Worm (Caenorhabditis elegans) whole organism, young adult: ENCODE data around the gene C44C1.1.

Experiments used
- F33H1.4 ChIP-seq: fragments of 200-800 bp; sonication (Bioruptor generic); IDR thresholded peaks from 2 replicates; pipeline ENCODE4 v1.3.6; 2022; ENCODE audit warnings: missing genetic modification reagents, missing genetic modification characterization, missing compliant biosample characterization
- F52B5.7 ChIP-seq: sonication (generic microtip); optimal IDR thresholded peaks from 2 replicates; lab custom pipeline; 2016; ENCODE audit warnings: mild to moderate bottlenecking, missing genetic modification characterization, missing compliant biosample characterization
- F55B11.4 ChIP-seq: sonication (generic microtip); optimal IDR thresholded peaks from 2 replicates; lab custom pipeline; 2016; ENCODE audit warnings: missing compliant biosample characterization, missing genetic modification characterization, borderline replicate concordance; ENCODE audit not compliant: insufficient read depth
- K11D2.4 ChIP-seq: fragments of 200-800 bp; sonication (Bioruptor generic); IDR thresholded peaks from 2 replicates; pipeline ENCODE4 v1.3.6; 2022; ENCODE audit warnings: missing genetic modification reagents, missing genetic modification characterization, missing compliant biosample characterization
- ama-1 ChIP-seq, 3 experiments: fragments of 150-350 bp in 1 of 3; sonication (generic microtip) in 2 of 3; optimal IDR thresholded peaks; 2 replicates each; lab custom pipeline; 2014 to 2018; ENCODE audit warnings: missing biosample characterization in 2 of 3, missing genetic modification characterization in 2 of 3, missing genetic modification reagents in 2 of 3
- aptf-2 ChIP-seq: fragments of 200-800 bp; sonication (Bioruptor generic); conservative IDR thresholded peaks from 2 replicates; pipeline ENCODE4 v1.3.6; 2022; ENCODE audit warnings: missing genetic modification reagents, missing genetic modification characterization, missing compliant biosample characterization
- atf-7 ChIP-seq: sonication (generic microtip); optimal IDR thresholded peaks from 2 replicates; lab custom pipeline; 2017; ENCODE audit warnings: mild to moderate bottlenecking, missing genetic modification characterization, missing compliant biosample characterization
- attf-3 ChIP-seq: fragments of 200-800 bp; sonication (Bioruptor generic); conservative IDR thresholded peaks from 2 replicates; pipeline ENCODE4 v1.3.6; 2022; ENCODE audit warnings: missing genetic modification reagents, missing genetic modification characterization, missing compliant biosample characterization
- ceh-27 ChIP-seq: fragments of 200-800 bp; sonication (Bioruptor generic); optimal IDR thresholded peaks from 2 replicates; lab custom pipeline; 2018; ENCODE audit warnings: mild to moderate bottlenecking, missing genetic modification characterization, moderate library complexity, missing compliant biosample characterization
- ceh-40 ChIP-seq: fragments of 200-800 bp; sonication (Bioruptor generic); IDR thresholded peaks from 2 replicates; pipeline ENCODE4 v1.3.6; 2022; ENCODE audit warnings: missing genetic modification characterization, missing compliant biosample characterization
- ceh-79 ChIP-seq: sonication (generic microtip); optimal IDR thresholded peaks from 2 replicates; lab custom pipeline; 2017; ENCODE audit warnings: mild to moderate bottlenecking, missing genetic modification characterization, missing compliant biosample characterization
- dox-1 ChIP-seq: fragments of 200-800 bp; sonication (Bioruptor generic); IDR thresholded peaks from 2 replicates; pipeline ENCODE4 v1.3.6; 2022; ENCODE audit warnings: missing genetic modification reagents, missing genetic modification characterization, missing compliant biosample characterization
- dpff-1 ChIP-seq: sonication (generic microtip); optimal IDR thresholded peaks from 2 replicates; lab custom pipeline; 2017; ENCODE audit warnings: mild to moderate bottlenecking, missing genetic modification characterization, missing compliant biosample characterization
- egl-18 ChIP-seq: fragments of 200-800 bp; sonication (Bioruptor generic); IDR thresholded peaks from 2 replicates; pipeline ENCODE4 v1.3.6; 2022; ENCODE audit warnings: missing genetic modification reagents, missing genetic modification characterization, missing compliant biosample characterization
- gei-17 ChIP-seq: fragments of 200-800 bp; sonication (Bioruptor generic); optimal IDR thresholded peaks from 2 replicates; lab custom pipeline; 2018; ENCODE audit warnings: mild to moderate bottlenecking, missing genetic modification characterization, missing compliant biosample characterization
- hmg-1.2 ChIP-seq: fragments of 200-800 bp; sonication (Bioruptor generic); IDR thresholded peaks from 2 replicates; pipeline ENCODE4 v1.3.6; 2022; ENCODE audit warnings: missing genetic modification reagents, missing genetic modification characterization, missing compliant biosample characterization
- let-526 ChIP-seq: fragments of 200-800 bp; sonication (Bioruptor generic); IDR thresholded peaks from 2 replicates; pipeline ENCODE4 v1.3.6; 2022; ENCODE audit warnings: missing genetic modification reagents, missing genetic modification characterization, missing compliant biosample characterization
- let-607 ChIP-seq, 2 experiments: fragments of 200-800 bp in 1 of 2; sonication (Bioruptor generic) in 1 of 2; sonication (generic microtip) in 1 of 2; optimal IDR thresholded peaks; 2 replicates each; lab custom pipeline; 2016 to 2018; ENCODE audit warnings: mild to moderate bottlenecking in 2 of 2, missing compliant biosample characterization in 2 of 2, missing genetic modification characterization in 2 of 2, moderate library complexity in 2 of 2, missing genotype in 1 of 2
- lin-40 ChIP-seq: sonication (generic microtip); optimal IDR thresholded peaks from 2 replicates; lab custom pipeline; 2016; ENCODE audit warnings: missing genetic modification characterization, mild to moderate bottlenecking, missing compliant biosample characterization, missing genotype, missing genetic modification reagents
- lir-1 ChIP-seq: fragments of 200-800 bp; sonication (Bioruptor generic); conservative IDR thresholded peaks from 2 replicates; pipeline ENCODE4 v1.3.6; 2022; ENCODE audit warnings: missing genetic modification reagents, missing genetic modification characterization, missing compliant biosample characterization
- madf-6 ChIP-seq: fragments of 200-800 bp; sonication (Bioruptor generic); IDR thresholded peaks from 2 replicates; pipeline ENCODE4 v1.3.6; 2022; ENCODE audit warnings: missing genetic modification reagents, missing genetic modification characterization, missing compliant biosample characterization
- madf-8 ChIP-seq: fragments of 200-800 bp; sonication (Bioruptor generic); conservative IDR thresholded peaks from 2 replicates; pipeline ENCODE4 v1.3.6; 2022; ENCODE audit warnings: missing genetic modification reagents, missing genetic modification characterization, missing compliant biosample characterization
- nfyb-1 ChIP-seq: fragments of 200-800 bp; sonication (Bioruptor generic); IDR thresholded peaks from 2 replicates; pipeline ENCODE4 v1.3.6; 2022; ENCODE audit warnings: missing genetic modification reagents, missing genetic modification characterization, missing compliant biosample characterization
- nhr-27 ChIP-seq: fragments of 200-800 bp; sonication (Bioruptor generic); optimal IDR thresholded peaks from 2 replicates; lab custom pipeline; 2018; ENCODE audit warnings: mild to moderate bottlenecking, missing genetic modification characterization, moderate library complexity, missing compliant biosample characterization
- nhr-80 ChIP-seq: sonication (generic microtip); optimal IDR thresholded peaks from 2 replicates; lab custom pipeline; 2016; ENCODE audit warnings: missing genetic modification characterization, missing compliant biosample characterization
- pbrm-1 ChIP-seq: fragments of 200-800 bp; sonication (Bioruptor generic); IDR thresholded peaks from 2 replicates; pipeline ENCODE4 v1.3.6; 2022; ENCODE audit warnings: missing genetic modification reagents, missing genetic modification characterization, missing compliant biosample characterization
- repo-1 ChIP-seq: sonication (generic microtip); optimal IDR thresholded peaks from 2 replicates; lab custom pipeline; 2017; ENCODE audit warnings: mild to moderate bottlenecking, missing genetic modification characterization, missing compliant biosample characterization
- rpc-1 ChIP-seq, 2 experiments: fragments of 150-350 bp in 1 of 2; sonication (generic microtip) in 1 of 2; optimal IDR thresholded peaks; 2 replicates each; lab custom pipeline; 2014 to 2018; ENCODE audit warnings: missing biosample characterization in 1 of 2, missing genetic modification characterization in 1 of 2, missing genetic modification reagents in 1 of 2, missing genotype in 1 of 2
- snpc-3.4 ChIP-seq: sonication (generic microtip); optimal IDR thresholded peaks from 2 replicates; lab custom pipeline; 2017; ENCODE audit warnings: missing genetic modification characterization, mild to moderate bottlenecking, missing compliant biosample characterization, antibody characterized with exemption, moderate library complexity, missing genotype, missing genetic modification reagents
- sptf-2 ChIP-seq: fragments of 200-800 bp; sonication (Bioruptor generic); optimal IDR thresholded peaks from 2 replicates; lab custom pipeline; 2018; ENCODE audit warnings: mild to moderate bottlenecking, missing genetic modification characterization, missing compliant biosample characterization
- tbp1 ChIP-seq: fragments of 200-800 bp; sonication (Bioruptor generic); optimal IDR thresholded peaks from 2 replicates; lab custom pipeline; 2018; ENCODE audit warnings: mild to moderate bottlenecking, missing genetic modification characterization, missing compliant biosample characterization
- xnd-1 ChIP-seq: sonication (generic microtip); optimal IDR thresholded peaks from 2 replicates; lab custom pipeline; 2016; ENCODE audit warnings: missing genotype, missing genetic modification reagents, missing genetic modification characterization, missing compliant biosample characterization
- zfh-2 ChIP-seq: fragments of 200-800 bp; sonication (Bioruptor generic); conservative IDR thresholded peaks from 2 replicates; pipeline ENCODE4 v1.3.6; 2022; ENCODE audit warnings: missing genetic modification reagents, missing genetic modification characterization, missing compliant biosample characterization
- ztf-22 ChIP-seq: fragments of 200-800 bp; sonication (Bioruptor generic); optimal IDR thresholded peaks from 2 replicates; lab custom pipeline; 2018; ENCODE audit warnings: mild to moderate bottlenecking, missing genetic modification characterization, moderate library complexity, missing compliant biosample characterization
- ztf-25 ChIP-seq: fragments of 200-800 bp; sonication (Bioruptor generic); IDR thresholded peaks from 2 replicates; pipeline ENCODE4 v1.3.6; 2022; ENCODE audit warnings: missing genetic modification reagents, missing genetic modification characterization, missing compliant biosample characterization

C44C1.1 gene

ce11 chrX:952557-953083 lies 28.0 kb upstream of the C44C1.1 start:
- TF ChIP-seq nhr-80 (tag; lab: Kevin White, UChicago) (no peak), K11D2.4 (GFP tag; lab: Robert Waterston, UW) (no peak), tbp1 (GFP tag; lab: Kevin White, UChicago) (no peak), zfh-2 (GFP tag; lab: Robert Waterston, UW) (no peak), ztf-22 (GFP tag; lab: Kevin White, UChicago) (no peak), ceh-40 (GFP tag; lab: Robert Waterston, UW) (no peak), ama-1 (optimal IDR thresholded peaks at IDR 0.05; lab: Kevin White, UChicago) (no peak), ama-1 (GFP tag; optimal IDR thresholded peaks at IDR 0.05; lab: Kevin White, UChicago) (no peak), madf-6 (GFP tag; lab: Robert Waterston, UW) (no peak), F52B5.7 (tag; lab: Kevin White, UChicago) (no peak), dpff-1 (tag; lab: Kevin White, UChicago) (no peak), madf-8 (no peak), repo-1 (tag; lab: Kevin White, UChicago) (no peak), rpc-1 (optimal IDR thresholded peaks at IDR 0.05; lab: Kevin White, UChicago) (no peak), rpc-1 (tag; optimal IDR thresholded peaks at IDR 0.05; lab: Kevin White, UChicago) (no peak), xnd-1 (no peak), ztf-25 (GFP tag; lab: Robert Waterston, UW) (no peak), lir-1 (no peak), let-526 (GFP tag; lab: Robert Waterston, UW) (no peak)

- TF ChIP-seq nhr-80 (tag; lab: Kevin White, UChicago) (peak; percentile 4), ceh-79 (no peak), attf-3 (GFP tag; lab: Robert Waterston, UW) (peak; percentile 87), nfyb-1 (0 out of 2 replicates have a peak, but pooled peaks have one; percentile 13), lin-40 (peak; percentile 10)
Measured at ce11 chrX:954499-955061, 26.0 kb upstream of the C44C1.1 start, which contains the start of gene apm-3. Gene apm-3 (plus strand): TSS chrX:954975.

- no peak for TF ChIP-seq egl-18 (GFP tag; lab: Robert Waterston, UW)
- no peak for TF ChIP-seq hmg-1.2
- TF ChIP-seq sptf-2 (GFP tag; lab: Kevin White, UChicago), result no peak
- no peak for TF ChIP-seq atf-7 (tag; lab: Kevin White, UChicago)
- TF ChIP-seq F55B11.4 (tag; lab: Kevin White, UChicago), result no peak
- TF ChIP-seq aptf-2 (GFP tag; lab: Robert Waterston, UW), result no peak
- TF ChIP-seq pbrm-1 (GFP tag; lab: Robert Waterston, UW), result no peak
- no peak for TF ChIP-seq ceh-79
- TF ChIP-seq F52B5.7 (tag; lab: Kevin White, UChicago), result no peak
- TF ChIP-seq F33H1.4, result no peak
- no peak for TF ChIP-seq dox-1
- no peak for TF ChIP-seq rpc-1 (optimal IDR thresholded peaks at IDR 0.05; lab: Kevin White, UChicago)
- TF ChIP-seq rpc-1 (tag; optimal IDR thresholded peaks at IDR 0.05; lab: Kevin White, UChicago), result no peak
- no peak for TF ChIP-seq ceh-27 (GFP tag; lab: Kevin White, UChicago)
- no peak for TF ChIP-seq let-607 (tag; optimal IDR thresholded peaks at IDR 0.05; lab: Kevin White, UChicago)
- no peak for TF ChIP-seq nhr-27 (tag; lab: Kevin White, UChicago)
- TF ChIP-seq gei-17 (GFP tag; lab: Kevin White, UChicago), result no peak
- TF ChIP-seq snpc-3.4 (tag; lab: Kevin White, UChicago), result no peak
Measured at ce11 chrX:957581-957980, 23.0 kb upstream of the C44C1.1 start, which contains the start of gene chil-10. Gene chil-10 (plus strand): TSS chrX:957881.
